Worm (Caenorhabditis elegans) whole organism, L4 larva: ENCODE data around the gene T23F2.5.

Source experiments
- D1046.2 ChIP-seq: fragments of 200-800 bp; sonication (Bioruptor generic); IDR thresholded peaks from 2 replicates; pipeline ENCODE4 v1.3.6; 2022; ENCODE audit warnings: missing genetic modification characterization, missing compliant biosample characterization
- F10B5.3 ChIP-seq: sonication (generic microtip); optimal IDR thresholded peaks from 2 replicates; lab custom pipeline; 2016; ENCODE audit warnings: mild to moderate bottlenecking, missing genetic modification characterization, missing compliant biosample characterization
- Y5F2A.4 ChIP-seq: fragments of 200-800 bp; sonication (Bioruptor generic); optimal IDR thresholded peaks from 2 replicates; lab custom pipeline; 2018; ENCODE audit warnings: mild to moderate bottlenecking, missing genetic modification characterization, missing compliant biosample characterization
- ZK546.5 ChIP-seq, 2 experiments: sonication (generic microtip); optimal IDR thresholded peaks; 2 replicates each; lab custom pipeline; 2017; ENCODE audit warnings: missing biosample characterization in 2 of 2, missing genetic modification characterization in 2 of 2
- aha-1 ChIP-seq: fragments of 150-350 bp; peaks from one replicate; lab custom pipeline; 2014; ENCODE audit warnings: missing biosample characterization, missing genetic modification characterization
- arid-1 ChIP-seq: fragments of 200-800 bp; sonication (Bioruptor generic); conservative IDR thresholded peaks from 2 replicates; pipeline ENCODE4 v1.3.6; 2022; ENCODE audit warnings: missing genetic modification reagents, missing genetic modification characterization, missing compliant biosample characterization
- ceh-28 ChIP-seq: fragments of 150-350 bp; optimal IDR thresholded peaks from 2 replicates; lab custom pipeline; 2014; ENCODE audit warnings: missing biosample characterization, missing genetic modification reagents, missing genetic modification characterization
- ceh-62 ChIP-seq: sonication (generic microtip); optimal IDR thresholded peaks from 2 replicates; lab custom pipeline; 2017; ENCODE audit warnings: missing biosample characterization, missing genetic modification characterization
- cey-2 ChIP-seq: sonication (generic microtip); optimal IDR thresholded peaks from 3 replicates; lab custom pipeline; 2017; ENCODE audit warnings: missing genetic modification characterization, mild to moderate bottlenecking, missing compliant biosample characterization, antibody characterized with exemption, borderline replicate concordance; ENCODE audit not compliant: insufficient read depth
- daf-19 ChIP-seq: fragments of 200-800 bp; sonication (Bioruptor generic); conservative IDR thresholded peaks from 2 replicates; pipeline ENCODE4 v1.3.6; 2022; ENCODE audit warnings: missing genetic modification characterization, missing compliant biosample characterization
- dve-1 ChIP-seq: sonication (generic microtip); optimal IDR thresholded peaks from 2 replicates; lab custom pipeline; 2017; ENCODE audit warnings: antibody characterized with exemption, mild to moderate bottlenecking, missing genetic modification characterization, missing compliant biosample characterization; ENCODE audit not compliant: insufficient read depth
- egl-43 ChIP-seq: fragments of 200-800 bp; sonication (Bioruptor generic); IDR thresholded peaks from 2 replicates; pipeline ENCODE4 v1.3.6; 2022; ENCODE audit warnings: missing genetic modification reagents, missing genetic modification characterization, missing compliant biosample characterization
- gei-8 ChIP-seq: fragments of 200-800 bp; sonication (Bioruptor generic); optimal IDR thresholded peaks from 2 replicates; lab custom pipeline; 2018; ENCODE audit warnings: mild to moderate bottlenecking, missing genetic modification characterization, missing compliant biosample characterization
- hlh-11 ChIP-seq: fragments of 200-800 bp; sonication (Bioruptor generic); optimal IDR thresholded peaks from 2 replicates; lab custom pipeline; 2018; ENCODE audit warnings: mild to moderate bottlenecking, missing genetic modification characterization, missing compliant biosample characterization
- hlh-30 ChIP-seq: sonication (generic microtip); optimal IDR thresholded peaks from 2 replicates; lab custom pipeline; 2017; ENCODE audit warnings: antibody characterized with exemption, mild to moderate bottlenecking, missing genetic modification characterization, missing compliant biosample characterization; ENCODE audit not compliant: insufficient read depth
- lim-7 ChIP-seq: fragments of 200-800 bp; sonication (Bioruptor generic); IDR thresholded peaks from 2 replicates; pipeline ENCODE4 v1.3.6; 2022; ENCODE audit warnings: missing genetic modification characterization, missing compliant biosample characterization
- lin-15B ChIP-seq: fragments of 150-350 bp; sonication (generic microtip); optimal IDR thresholded peaks from 3 replicates; lab custom pipeline; 2014; ENCODE audit warnings: missing biosample characterization, missing genetic modification characterization
- lin-39 ChIP-seq: fragments of 150-350 bp; optimal IDR thresholded peaks from 2 replicates; lab custom pipeline; 2014; ENCODE audit warnings: missing biosample characterization, missing genetic modification reagents, missing genetic modification characterization
- lsy-2 ChIP-seq, 2 experiments: fragments of 150-350 bp in 1 of 2; sonication (generic microtip) in 1 of 2; optimal IDR thresholded peaks; 2 replicates each; lab custom pipeline; 2014 to 2017; ENCODE audit warnings: missing biosample characterization in 2 of 2, missing genetic modification characterization in 2 of 2
- mdl-1 ChIP-seq, 2 experiments: fragments of 150-350 bp in 1 of 2; sonication (generic microtip) in 1 of 2; optimal IDR thresholded peaks; 2 replicates each; lab custom pipeline; 2014 to 2017; ENCODE audit warnings: missing biosample characterization in 2 of 2, missing genetic modification characterization in 2 of 2
- mep-1 ChIP-seq: fragments of 150-350 bp; sonication (generic microtip); optimal IDR thresholded peaks from 3 replicates; lab custom pipeline; 2014; ENCODE audit warnings: missing biosample characterization, missing genetic modification characterization
- mxl-3 ChIP-seq: fragments of 200-800 bp; sonication (Bioruptor generic); optimal IDR thresholded peaks from 2 replicates; lab custom pipeline; 2018; ENCODE audit warnings: mild to moderate bottlenecking, missing genetic modification characterization, missing compliant biosample characterization
- nhr-10 ChIP-seq: fragments of 150-350 bp; optimal IDR thresholded peaks from 2 replicates; lab custom pipeline; 2014; ENCODE audit warnings: missing biosample characterization, missing genetic modification characterization
- nhr-11 ChIP-seq: fragments of 150-350 bp; optimal IDR thresholded peaks from 2 replicates; lab custom pipeline; 2014; ENCODE audit warnings: missing biosample characterization, missing genetic modification characterization
- nhr-237 ChIP-seq: sonication (generic microtip); optimal IDR thresholded peaks from 2 replicates; lab custom pipeline; 2017; ENCODE audit warnings: missing biosample characterization, missing genetic modification characterization
- nhr-41 ChIP-seq: fragments of 200-800 bp; sonication (Bioruptor generic); IDR thresholded peaks from 2 replicates; pipeline ENCODE4 v1.3.6; 2022; ENCODE audit warnings: missing genetic modification reagents, missing genetic modification characterization, missing compliant biosample characterization
- nhr-48 ChIP-seq: sonication (generic microtip); optimal IDR thresholded peaks from 2 replicates; lab custom pipeline; 2016; ENCODE audit warnings: mild to moderate bottlenecking, missing genetic modification characterization, missing compliant biosample characterization
- php-3 ChIP-seq: fragments of 200-800 bp; sonication (Bioruptor generic); IDR thresholded peaks from 2 replicates; pipeline ENCODE4 v1.3.6; 2022; ENCODE audit warnings: missing genetic modification reagents, missing genetic modification characterization, missing compliant biosample characterization
- set-16 ChIP-seq: fragments of 200-800 bp; sonication (Bioruptor generic); IDR thresholded peaks from 2 replicates; pipeline ENCODE4 v1.3.6; 2022; ENCODE audit warnings: missing genetic modification reagents, missing genetic modification characterization, missing compliant biosample characterization
- snpc-4 ChIP-seq: fragments of 150-350 bp; optimal IDR thresholded peaks from 2 replicates; lab custom pipeline; 2014; ENCODE audit warnings: missing biosample characterization, missing genetic modification characterization
- unc-62 ChIP-seq, 3 experiments: fragments of 150-350 bp in 1 of 3; sonication (generic microtip); optimal IDR thresholded peaks in 2 of 3; peaks in 1 of 3; 1 replicate in 1 of 3; 2 replicates in 2 of 3; lab custom pipeline; 2014 to 2017; ENCODE audit warnings: missing biosample characterization in 3 of 3, missing genetic modification characterization in 3 of 3, missing genetic modification reagents in 3 of 3, missing genotype in 1 of 3
- zfp-3 ChIP-seq: fragments of 200-800 bp; sonication (Bioruptor generic); conservative IDR thresholded peaks from 2 replicates; pipeline ENCODE4 v1.3.6; 2022; ENCODE audit warnings: missing genetic modification reagents, missing genetic modification characterization, missing compliant biosample characterization
- ztf-11 ChIP-seq: fragments of 150-350 bp; optimal IDR thresholded peaks from 2 replicates; lab custom pipeline; 2014; ENCODE audit warnings: missing biosample characterization, missing genetic modification characterization

Gene T23F2.5

DNA sequence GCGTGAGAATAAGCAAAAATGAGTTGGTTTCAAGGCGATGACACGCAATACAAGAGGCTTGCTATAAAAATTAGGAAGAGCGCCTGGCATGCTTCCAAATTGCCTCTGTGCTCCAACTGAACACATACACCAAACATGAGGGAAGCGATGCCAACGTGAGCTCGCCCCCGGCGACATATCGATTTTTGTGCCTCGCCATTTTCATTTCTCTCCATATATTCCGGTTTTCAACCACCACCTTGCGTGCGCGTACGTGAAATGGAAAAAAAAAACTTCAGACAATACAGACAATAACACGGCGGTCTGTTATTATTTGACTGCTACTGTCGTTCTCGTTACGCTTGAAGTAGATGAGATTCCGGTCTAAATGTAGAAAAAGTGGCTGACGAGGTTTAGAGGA lies 9.0 kb downstream of the T23F2.5 start:
- TF ChIP-seq hlh-30, result peak; percentile 1
- TF ChIP-seq zfp-3 (GFP tag; lab: Robert Waterston, UW), result no peak
- peak; percentile 7 for TF ChIP-seq dve-1 (tag; lab: Kevin White, UChicago)

DNA sequence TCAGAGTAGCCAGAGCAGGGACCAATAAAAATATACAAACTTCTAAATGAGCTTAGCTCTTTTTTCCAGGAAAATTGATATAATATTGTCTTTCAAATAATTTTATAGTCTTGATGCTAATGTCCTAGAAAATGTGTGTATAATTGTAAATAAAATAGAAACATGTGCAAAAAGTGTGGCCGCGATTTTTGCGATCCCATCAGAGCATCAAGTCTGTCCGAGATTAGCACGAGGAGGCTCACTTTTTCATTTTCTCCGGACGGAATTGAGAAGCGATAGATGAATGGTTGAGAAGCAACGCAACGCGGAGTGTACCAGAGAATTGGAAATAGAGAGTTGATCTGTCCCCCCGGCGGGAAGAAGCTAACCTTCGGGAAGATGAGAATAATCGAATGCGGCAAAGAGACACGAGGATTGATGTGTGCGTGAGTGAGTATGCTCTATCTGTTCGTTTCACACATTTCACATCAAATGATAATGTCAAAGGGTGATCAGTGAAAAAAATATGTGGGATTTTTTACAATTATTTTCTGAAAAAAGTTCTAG lies 10.5 kb downstream of the T23F2.5 start:
- no peak for TF ChIP-seq ztf-11 (tag; lab: Kevin White, UChicago)
- peak; percentile 53 for TF ChIP-seq aha-1 (tag; lab: Kevin White, UChicago)
- TF ChIP-seq mxl-3, result peak; percentile 20
- TF ChIP-seq nhr-11 (tag; lab: Kevin White, UChicago), result peak; percentile 2
- TF ChIP-seq arid-1 (GFP tag; lab: Robert Waterston, UW), result no peak
- peak; percentile 33 for TF ChIP-seq hlh-11 (tag; lab: Kevin White, UChicago)
- no peak for TF ChIP-seq lim-7 (GFP tag; lab: Robert Waterston, UW)

DNA sequence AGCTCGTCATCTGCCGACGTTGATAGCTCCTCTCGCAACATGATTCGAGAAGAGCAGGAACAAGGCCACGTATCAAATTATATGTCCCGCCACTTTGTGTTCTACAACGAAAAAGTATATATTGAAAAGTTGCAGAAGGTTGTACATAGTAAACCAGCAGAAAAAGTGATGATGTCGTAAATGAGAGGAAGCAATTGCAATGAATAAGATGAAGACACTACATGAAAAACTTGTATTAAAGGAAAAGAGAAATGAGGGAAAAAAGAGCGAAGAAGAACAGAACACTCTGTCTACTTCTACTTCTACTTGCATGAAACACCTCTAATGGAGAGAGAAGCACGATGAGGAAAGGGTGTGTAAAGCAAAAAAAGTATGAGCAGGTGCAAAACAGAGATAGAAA lies 11.8 kb downstream of the T23F2.5 start, which contains the start of gene T23F2.2:
TSS of gene T23F2.2 (minus strand) at position 101 of the 400 bp plus-strand sequence.
- TF ChIP-seq lin-15B (tag; lab: Kevin White, UChicago) (no peak), ZK546.5 (tag; optimal IDR thresholded peaks at IDR 0.05; lab: Kevin White, UChicago) (no peak), gei-8 (GFP tag; lab: Kevin White, UChicago) (no peak), lin-39 (no peak), mep-1 (tag; lab: Kevin White, UChicago) (no peak), F10B5.3 (tag; lab: Kevin White, UChicago) (no peak), ceh-62 (no peak), Y5F2A.4 (GFP tag; lab: Kevin White, UChicago) (no peak), ceh-28 (tag; lab: Kevin White, UChicago) (no peak), php-3 (GFP tag; lab: Robert Waterston, UW) (no peak), nhr-48 (tag; lab: Kevin White, UChicago) (no peak), snpc-4 (tag; lab: Kevin White, UChicago) (no peak), set-16 (no peak), lsy-2 (tag; optimal IDR thresholded peaks at IDR 0.05; lab: Kevin White, UChicago) (no peak), mdl-1 (tag; optimal IDR thresholded peaks at IDR 0.05; lab: Kevin White, UChicago) (no peak), daf-19 (GFP tag; lab: Robert Waterston, UW) (no peak), D1046.2 (GFP tag; lab: Robert Waterston, UW) (no peak), nhr-41 (GFP tag; lab: Robert Waterston, UW) (no peak)

DNA sequence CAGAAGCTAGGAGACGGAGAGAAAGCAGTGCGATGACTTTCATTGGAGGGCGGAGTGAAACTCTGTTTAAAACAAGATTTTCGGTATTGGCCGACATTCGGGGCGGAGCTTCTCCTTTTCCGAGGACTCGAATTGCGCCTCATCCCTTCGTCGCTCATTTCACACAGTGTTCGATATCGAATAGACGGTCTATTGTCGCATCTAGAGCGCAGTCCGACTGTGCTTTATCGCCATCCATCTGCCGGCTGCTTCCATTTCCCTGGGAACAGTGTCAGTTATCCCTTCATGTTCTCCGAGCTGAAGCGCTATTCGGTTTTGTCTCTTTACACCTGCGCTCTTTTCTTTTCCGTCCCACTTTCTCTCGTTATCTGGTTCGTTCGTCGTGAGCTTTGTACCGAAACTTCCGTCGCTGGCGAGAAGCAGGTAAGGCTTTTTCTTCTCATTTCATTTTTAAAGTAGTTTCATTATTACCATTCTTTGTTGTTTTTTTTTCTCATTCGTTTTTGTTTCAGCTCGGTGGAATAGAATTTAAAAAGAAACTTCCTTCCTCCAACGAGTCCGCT lies 24.1 kb downstream of the T23F2.5 start, which contains the start of the genes bus-8A and bus-8B:
TSS of gene bus-8A (plus strand) at position 96 of the 563 bp plus-strand sequence.
TSS of gene bus-8B (plus strand) at position 513 of the 563 bp plus-strand sequence.
- TF ChIP-seq egl-43 (0 out of 2 replicates have a peak, but pooled peaks have one; percentile 24), lin-15B (tag; lab: Kevin White, UChicago) (no peak), nhr-237 (tag; lab: Kevin White, UChicago) (no peak), nhr-10 (tag; lab: Kevin White, UChicago) (no peak), unc-62 (GFP tag; optimal IDR thresholded peaks at IDR 0.05 in 1 of 2; lab: Kevin White, UChicago) (peak in 1 of 2 experiments; percentile 94), unc-62 (tag; optimal IDR thresholded peaks at IDR 0.05; lab: Kevin White, UChicago) (no peak), cey-2 (tag; lab: Kevin White, UChicago) (no peak)
